Fruit fly (Drosophila melanogaster): ENCODE measurements around the gene CG4872.
A peak's percentile ranks its signal among the peaks of the same experiment; 100 is the strongest.

The CG4872 gene

dm6 chrX:16930465-16931286 is 49.5 kb downstream of the CG4872 start (continued):
- TF ChIP-seq Dfd (GFP tag; optimal IDR thresholded peaks at IDR 0.05) (no peak), MBD-R2 (GFP tag; IDR thresholded peaks at IDR 0.05) (peak; percentile 27; the same call in 1 of the 2 replicates), Kr (GFP tag; optimal IDR thresholded peaks at IDR 0.05) (no peak), pnt (GFP tag; optimal IDR thresholded peaks at IDR 0.05) (no peak), CG13624 (GFP tag; optimal IDR thresholded peaks at IDR 0.05) (no peak), Trl (optimal IDR thresholded peaks at IDR 0.05) (no peak), Trl (GFP tag; optimal IDR thresholded peaks at IDR 0.05) (peak; percentile 24), cas (GFP tag; IDR thresholded peaks at IDR 0.05) (0 out of 2 replicates have a peak, but pooled peaks have one; percentile 43), CG4854 (GFP tag; optimal IDR thresholded peaks at IDR 0.05) (no peak), esg (GFP tag; conservative IDR thresholded peaks at IDR 0.05) (peak; percentile 67), CG13775 (GFP tag; optimal IDR thresholded peaks at IDR 0.05) (peak; percentile 50), gfzf (GFP tag; optimal IDR thresholded peaks at IDR 0.05) (no peak), CG15011 (GFP tag; optimal IDR thresholded peaks at IDR 0.05) (no peak), Nf-YB (GFP tag; optimal IDR thresholded peaks at IDR 0.05) (no peak), CG5180 (GFP tag; optimal IDR thresholded peaks at IDR 0.05) (peak; percentile 47), NFAT (GFP tag; IDR thresholded peaks at IDR 0.05) (peak; percentile 57), dmrt11E (tag; optimal IDR thresholded peaks at IDR 0.05) (peak; percentile 31), CG4282 (GFP tag; optimal IDR thresholded peaks at IDR 0.05) (no peak), CG14050 (GFP tag; IDR thresholded peaks at IDR 0.05) (peak; percentile 45; the same call in 2 of the 3 replicates), eyg (GFP tag; optimal IDR thresholded peaks at IDR 0.05) (no peak), CrebB (tag; optimal IDR thresholded peaks at IDR 0.05) (peak; percentile 16), CG16813 (GFP tag; IDR thresholded peaks at IDR 0.05; ENCODE audit: partially characterized antibody) (no peak), CG1529 (GFP tag; optimal IDR thresholded peaks at IDR 0.05) (no peak), Gug (GFP tag; IDR thresholded peaks at IDR 0.05) (peak; percentile 17; the same call in 1 of the 4 replicates), Jarid2 (GFP tag; optimal IDR thresholded peaks at IDR 0.05) (peak; percentile 26), fd102C (GFP tag; optimal IDR thresholded peaks at IDR 0.05) (no peak), Atf6 (GFP tag; IDR thresholded peaks at IDR 0.05) (peak; percentile 48; the same call in 1 of the 2 replicates), chif (GFP tag; optimal IDR thresholded peaks at IDR 0.05) (peak in 1 of 2 experiments; percentile 35), Hr3 (GFP tag; optimal IDR thresholded peaks at IDR 0.05) (peak; percentile 65), schlank (tag; optimal IDR thresholded peaks at IDR 0.05) (no peak), CG6813 (GFP tag; optimal IDR thresholded peaks at IDR 0.05) (peak; percentile 30), CG3995 (GFP tag; optimal IDR thresholded peaks at IDR 0.05) (no peak), CG17186 (GFP tag; optimal IDR thresholded peaks at IDR 0.05) (no peak), Mes4 (GFP tag; optimal IDR thresholded peaks at IDR 0.05) (no peak), bbx (GFP tag; IDR thresholded peaks at IDR 0.05; ENCODE audit: partially characterized antibody) (no peak), CG6272 (GFP tag; IDR thresholded peaks at IDR 0.05) (peak; percentile 63; the same call in 1 of the 2 replicates), CG3065 (GFP tag; optimal IDR thresholded peaks at IDR 0.05) (no peak), ro (GFP tag; IDR thresholded peaks at IDR 0.05) (peak; percentile 53), HLH54F (GFP tag; optimal IDR thresholded peaks at IDR 0.05) (no peak), en (GFP tag; optimal IDR thresholded peaks at IDR 0.05) (no peak), CG10565 (GFP tag; optimal IDR thresholded peaks at IDR 0.05) (no peak), CG17829 (tag; optimal IDR thresholded peaks at IDR 0.05) (peak; percentile 60), Six4 (GFP tag; optimal IDR thresholded peaks at IDR 0.05) (peak; percentile 18), Ptx1 (GFP tag; IDR thresholded peaks at IDR 0.05) (peak; percentile 80), H15 (GFP tag; IDR thresholded peaks at IDR 0.05) (peak; percentile 60; the same call in 2 of the 3 replicates), ci (GFP tag; IDR thresholded peaks at IDR 0.05) (no peak; the same call in 2 of the 3 replicates), CG9876 (GFP tag; optimal IDR thresholded peaks at IDR 0.05) (no peak), ranshi (GFP tag; IDR thresholded peaks at IDR 0.05) (peak; percentile 84), exex (tag; optimal IDR thresholded peaks at IDR 0.05) (no peak), CG8478 (optimal IDR thresholded peaks at IDR 0.05) (no peak)
